Worm (Caenorhabditis elegans): Measurements from ENCODE around the gene Y50D4C.3.

ce11 chrV:949084-949483 is 4.0 kb upstream of the Y50D4C.3 start:
- no peak for TF ChIP-seq klf-2 (GFP tag; conservative IDR thresholded peaks at IDR 0.05)
- TF ChIP-seq flt-1 (GFP tag; IDR thresholded peaks at IDR 0.05): no peak

All from whole organism, midembryonic.